Fruit fly (Drosophila melanogaster) whole organism, embryonic: Measurements from ENCODE around the gene CG34125.

Experiments used
- Adf1 ChIP-seq: fragments of 200-800 bp; sonication (Bioruptor generic); IDR thresholded peaks from 2 replicates; pipeline ENCODE4 v1.3.6; 2022; ENCODE audit warnings: missing biosample characterization, missing genetic modification characterization
- Awh ChIP-seq: fragments of 200-800 bp; sonication (Bioruptor generic); IDR thresholded peaks from 2 replicates; pipeline ENCODE4, ENCODE4 v1.3.6; 2022; ENCODE audit warnings: missing biosample characterization, missing genetic modification characterization
- Bgb ChIP-seq: fragments of 200-800 bp; sonication (Bioruptor generic); IDR thresholded peaks from 2 replicates; pipeline ENCODE4 v1.3.6; 2022; ENCODE audit warnings: missing biosample characterization, missing genetic modification characterization; ENCODE audit not compliant: partially characterized antibody
- C15 ChIP-seq: fragments of 200-800 bp; sonication (Bioruptor generic); IDR thresholded peaks from 3 replicates; pipeline ENCODE4 v1.3.6; 2022; ENCODE audit warnings: missing biosample characterization, missing genetic modification characterization
- CG10431 ChIP-seq: fragments of 200-800 bp; sonication (Bioruptor generic); optimal IDR thresholded peaks from 3 replicates; lab custom pipeline; 2018; ENCODE audit warnings: missing biosample characterization, mild to moderate bottlenecking, missing genetic modification characterization
- CG11696 ChIP-seq: fragments of 200-800 bp; sonication (Bioruptor generic); IDR thresholded peaks from 2 replicates; pipeline ENCODE4 v1.3.6; 2022; ENCODE audit warnings: missing biosample characterization, missing genetic modification characterization
- CG12236 ChIP-seq: fragments of 200-800 bp; sonication (Bioruptor generic); optimal IDR thresholded peaks from 2 replicates; lab custom pipeline; 2016; ENCODE audit warnings: missing biosample characterization, missing genetic modification characterization
- CG12391 ChIP-seq: fragments of 200-800 bp; sonication (Bioruptor generic); optimal IDR thresholded peaks from 3 replicates; lab custom pipeline; 2018; ENCODE audit warnings: missing biosample characterization, mild to moderate bottlenecking, missing genetic modification characterization, moderate library complexity
- CG13296 ChIP-seq: fragments of 200-800 bp; sonication (Bioruptor generic); optimal IDR thresholded peaks from 3 replicates; lab custom pipeline; 2018; ENCODE audit warnings: missing biosample characterization, mild to moderate bottlenecking, missing genetic modification characterization
- CG14014 ChIP-seq: fragments of 200-800 bp; sonication (Bioruptor generic); IDR thresholded peaks from 2 replicates; pipeline ENCODE4 v1.3.6; 2022; ENCODE audit warnings: missing biosample characterization, missing genetic modification characterization
- CG14441 ChIP-seq: fragments of 200-800 bp; sonication (Bioruptor generic); IDR thresholded peaks from 2 replicates; pipeline ENCODE4 v1.3.6; 2022; ENCODE audit warnings: missing biosample characterization, missing genetic modification characterization
- CG16779 ChIP-seq: fragments of 200-800 bp; sonication (Bioruptor generic); IDR thresholded peaks from 2 replicates; pipeline ENCODE4 v1.3.6; 2022; ENCODE audit warnings: missing biosample characterization, missing genetic modification characterization
- CG18599 ChIP-seq: fragments of 200-800 bp; sonication (Bioruptor generic); optimal IDR thresholded peaks from 3 replicates; lab custom pipeline; 2017; ENCODE audit warnings: missing biosample characterization, missing genetic modification characterization, mild to moderate bottlenecking, moderate library complexity, missing genetic modification reagents
- CG31224 ChIP-seq: fragments of 200-800 bp; sonication (Bioruptor generic); IDR thresholded peaks from 2 replicates; pipeline ENCODE4 v1.3.6; 2022; ENCODE audit warnings: missing biosample characterization, missing genetic modification characterization
- CG34376 ChIP-seq: fragments of 200-800 bp; sonication (Bioruptor generic); optimal IDR thresholded peaks from 2 replicates; lab custom pipeline; 2018; ENCODE audit warnings: missing biosample characterization, mild to moderate bottlenecking, missing genetic modification characterization
- CG34422 ChIP-seq: fragments of 200-800 bp; sonication (Bioruptor generic); IDR thresholded peaks from 3 replicates; pipeline ENCODE4 v1.3.6; 2022; ENCODE audit warnings: missing biosample characterization, missing genetic modification characterization
- CG42726 ChIP-seq: fragments of 200-800 bp; sonication (Bioruptor generic); IDR thresholded peaks from 2 replicates; pipeline ENCODE4 v1.3.6; 2022; ENCODE audit warnings: missing biosample characterization, missing genetic modification characterization; ENCODE audit not compliant: partially characterized antibody
- CG5180 ChIP-seq: fragments of 200-800 bp; sonication (Bioruptor generic); optimal IDR thresholded peaks from 3 replicates; lab custom pipeline; 2017; ENCODE audit warnings: missing biosample characterization, missing genetic modification characterization, mild to moderate bottlenecking, moderate library complexity, missing genetic modification reagents
- CG7357 ChIP-seq: fragments of 200-800 bp; sonication (Bioruptor generic); IDR thresholded peaks from 3 replicates; pipeline ENCODE4 v1.3.6; 2022; ENCODE audit warnings: missing biosample characterization, missing genetic modification characterization
- CG8281 ChIP-seq: fragments of 200-800 bp; sonication (Bioruptor generic); optimal IDR thresholded peaks from 2 replicates; lab custom pipeline; 2018; ENCODE audit warnings: missing biosample characterization, mild to moderate bottlenecking, missing genetic modification characterization, moderate library complexity
- CG8478 ChIP-seq: fragments of >200 bp; optimal IDR thresholded peaks from 2 replicates; lab custom pipeline; 2018
- CG9215 ChIP-seq: fragments of 200-800 bp; sonication (Bioruptor generic); IDR thresholded peaks from 2 replicates; pipeline ENCODE4 v1.3.6; 2022; ENCODE audit warnings: missing biosample characterization, missing genetic modification characterization
- CG9797 ChIP-seq: fragments of 200-800 bp; sonication (Bioruptor generic); optimal IDR thresholded peaks from 3 replicates; lab custom pipeline; 2018; ENCODE audit warnings: missing biosample characterization, mild to moderate bottlenecking, missing genetic modification characterization
- Fer1 ChIP-seq: fragments of 200-800 bp; sonication (Bioruptor generic); optimal IDR thresholded peaks from 2 replicates; lab custom pipeline; 2017; ENCODE audit warnings: missing biosample characterization, mild to moderate bottlenecking, missing genetic modification characterization
- Fer3 ChIP-seq: fragments of 200-800 bp; sonication (Bioruptor generic); optimal IDR thresholded peaks from 2 replicates; lab custom pipeline; 2018; ENCODE audit warnings: missing biosample characterization, mild to moderate bottlenecking, missing genetic modification characterization, moderate library complexity
- Gug ChIP-seq: fragments of 200-800 bp; sonication (Bioruptor generic); IDR thresholded peaks from 4 replicates; pipeline ENCODE4 v1.3.6; 2022; ENCODE audit warnings: missing biosample characterization, missing genetic modification characterization
- H2.0 ChIP-seq: fragments of 200-800 bp; sonication (Bioruptor generic); IDR thresholded peaks from 2 replicates; pipeline ENCODE4 v1.3.6; 2022; ENCODE audit warnings: missing biosample characterization, missing genetic modification characterization
- Hr3 ChIP-seq: fragments of 200-800 bp; sonication (Bioruptor generic); optimal IDR thresholded peaks from 3 replicates; lab custom pipeline; 2016; ENCODE audit warnings: missing biosample characterization, missing genetic modification characterization
- Lim3 ChIP-seq: fragments of 200-800 bp; sonication (Bioruptor generic); IDR thresholded peaks from 2 replicates; pipeline ENCODE4 v1.3.6; 2022; ENCODE audit warnings: missing biosample characterization, missing genetic modification characterization
- Med ChIP-seq: fragments of 200-800 bp; sonication (Bioruptor generic); peaks from one replicate; lab custom pipeline; 2016; ENCODE audit warnings: missing biosample characterization, missing genetic modification characterization, mild to moderate bottlenecking, inconsistent platforms, moderate library complexity
- Nf-YC ChIP-seq: fragments of 200-800 bp; optimal IDR thresholded peaks from 3 replicates; lab custom pipeline; 2019; ENCODE audit warnings: missing biosample characterization, mild to moderate bottlenecking, missing genetic modification characterization, moderate library complexity
- Rfx ChIP-seq: fragments of 200-800 bp; sonication (Bioruptor generic); IDR thresholded peaks from 2 replicates; pipeline ENCODE4 v1.3.6; 2022; ENCODE audit warnings: missing biosample characterization, missing genetic modification characterization
- Scr ChIP-seq: fragments of 200-800 bp; sonication (Bioruptor generic); IDR thresholded peaks from 2 replicates; pipeline ENCODE4 v1.3.6; 2022; ENCODE audit warnings: missing biosample characterization, missing genetic modification characterization; ENCODE audit not compliant: partially characterized antibody
- al ChIP-seq: fragments of 200-800 bp; sonication (Bioruptor generic); IDR thresholded peaks from 2 replicates; pipeline ENCODE4 v1.3.6; 2022; ENCODE audit warnings: missing biosample characterization, missing genetic modification characterization
- ap ChIP-seq: fragments of 200-800 bp; sonication (Bioruptor generic); IDR thresholded peaks from 2 replicates; pipeline ENCODE4 v1.3.6; 2022; ENCODE audit warnings: missing biosample characterization, missing genetic modification characterization
- ara ChIP-seq: fragments of 200-800 bp; sonication (Bioruptor generic); IDR thresholded peaks from 2 replicates; pipeline ENCODE4 v1.3.6; 2022; ENCODE audit warnings: missing biosample characterization, missing genetic modification characterization
- cas ChIP-seq: fragments of 200-800 bp; sonication (Bioruptor generic); IDR thresholded peaks from 2 replicates; pipeline ENCODE4 v1.3.6; 2022; ENCODE audit warnings: missing biosample characterization, missing genetic modification characterization
- gce ChIP-seq: fragments of 200-800 bp; sonication (Bioruptor generic); IDR thresholded peaks from 3 replicates; pipeline ENCODE4 v1.3.6; 2022; ENCODE audit warnings: missing biosample characterization, missing genetic modification characterization
- hbn ChIP-seq: fragments of 200-800 bp; sonication (Bioruptor generic); IDR thresholded peaks from 2 replicates; pipeline ENCODE4 v1.3.6; 2022; ENCODE audit warnings: missing biosample characterization, missing genetic modification characterization; ENCODE audit not compliant: partially characterized antibody
- hkb ChIP-seq, 2 experiments: fragments of 200-800 bp in 1 of 2; fragments of >200 bp in 1 of 2; sonication (Bioruptor generic) in 1 of 2; IDR thresholded peaks in 1 of 2; optimal IDR thresholded peaks in 1 of 2; 2 replicates each; pipeline versions ENCODE4 v1.3.6 to Lab custom; 2017 to 2022; ENCODE audit warnings: missing biosample characterization in 1 of 2, missing genetic modification characterization in 1 of 2
- inv ChIP-seq: fragments of 200-800 bp; sonication (Bioruptor generic); IDR thresholded peaks from 2 replicates; pipeline ENCODE4 v1.3.6; 2022; ENCODE audit warnings: missing biosample characterization, missing genetic modification characterization; ENCODE audit not compliant: partially characterized antibody
- kay ChIP-seq: fragments of 200-800 bp; sonication (Bioruptor generic); optimal IDR thresholded peaks from 2 replicates; lab custom pipeline; 2016; ENCODE audit warnings: missing biosample characterization, missing genetic modification characterization
- lmd ChIP-seq: fragments of 200-800 bp; sonication (Bioruptor generic); IDR thresholded peaks from 2 replicates; pipeline ENCODE4 v1.3.6; 2022; ENCODE audit warnings: missing biosample characterization, missing genetic modification characterization
- nerfin-1 ChIP-seq: fragments of 200-800 bp; sonication (Bioruptor generic); optimal IDR thresholded peaks from 3 replicates; lab custom pipeline; 2019; ENCODE audit warnings: missing biosample characterization, mild to moderate bottlenecking, missing genetic modification characterization, moderate library complexity
- peb ChIP-seq: fragments of 200-800 bp; sonication (Bioruptor generic); IDR thresholded peaks from 2 replicates; pipeline ENCODE4 v1.3.6; 2022; ENCODE audit warnings: missing biosample characterization, missing genetic modification characterization
- phol ChIP-seq: fragments of 200-800 bp; sonication (Bioruptor generic); optimal IDR thresholded peaks from 3 replicates; lab custom pipeline; 2018; ENCODE audit warnings: missing biosample characterization, mild to moderate bottlenecking, missing genetic modification characterization, moderate library complexity
- sd ChIP-seq: fragments of 200-800 bp; sonication (Bioruptor generic); optimal IDR thresholded peaks from 3 replicates; lab custom pipeline; 2018; ENCODE audit warnings: missing biosample characterization, mild to moderate bottlenecking, missing genetic modification characterization, moderate library complexity
- stwl ChIP-seq: fragments of 200-800 bp; sonication (Bioruptor generic); optimal IDR thresholded peaks from 3 replicates; lab custom pipeline; 2018; ENCODE audit warnings: missing biosample characterization, mild to moderate bottlenecking, missing genetic modification characterization, moderate library complexity
- tio ChIP-seq: fragments of 200-800 bp; sonication (Bioruptor generic); optimal IDR thresholded peaks from 2 replicates; lab custom pipeline; 2017; ENCODE audit warnings: missing biosample characterization, missing genetic modification characterization, inconsistent platforms
- toy ChIP-seq: fragments of 200-800 bp; sonication (Bioruptor generic); IDR thresholded peaks from 2 replicates; pipeline ENCODE4 v1.3.6; 2022; ENCODE audit warnings: missing biosample characterization, missing genetic modification characterization
- yki ChIP-seq: fragments of >200 bp; optimal IDR thresholded peaks from 3 replicates; lab custom pipeline; 2018

Gene CG34125

dm6 chr2L:4999389-5000032 lies 34.0 kb downstream of the CG34125 start (continued):
- TF ChIP-seq CG12391 (tag; lab: Kevin White, UChicago) (peak; percentile 60), CG14014 (GFP tag; lab: Robert Waterston, UW) (peak; percentile 64), toy (GFP tag; lab: Robert Waterston, UW) (no peak), C15 (0 out of 3 replicates have a peak, but pooled peaks have one; percentile 34), CG8478 (lab: Kevin White, UChicago) (no peak), CG18599 (peak; percentile 78), inv (GFP tag; lab: Robert Waterston, UW) (no peak), CG12236 (no peak), CG9215 (peak; percentile 55; the same call in 1 of the 2 replicates), CG34422 (GFP tag; lab: Robert Waterston, UW) (peak; percentile 74; the same call in 2 of the 3 replicates), nerfin-1 (tag; lab: Kevin White, UChicago) (peak; percentile 4), CG31224 (GFP tag; lab: Robert Waterston, UW) (peak; percentile 54; the same call in 1 of the 2 replicates), Nf-YC (tag; lab: Kevin White, UChicago) (peak; percentile 1), Scr (GFP tag; lab: Robert Waterston, UW) (no peak), CG16779 (GFP tag; lab: Robert Waterston, UW) (0 out of 2 replicates have a peak, but pooled peaks have one; percentile 63), Med (peak; percentile 96), CG14441 (GFP tag; lab: Robert Waterston, UW) (peak; percentile 78), sd (no peak), Fer3 (tag; lab: Kevin White, UChicago) (peak; percentile 69), lmd (GFP tag; lab: Robert Waterston, UW) (peak; percentile 82), Bgb (GFP tag; lab: Robert Waterston, UW) (no peak), tio (peak; percentile 51), CG11696 (no peak; the same call in 1 of the 2 replicates), al (GFP tag; lab: Robert Waterston, UW) (peak; percentile 25; the same call in 1 of the 2 replicates), CG13296 (peak; percentile 36), ara (GFP tag; lab: Robert Waterston, UW) (peak; percentile 78), CG42726 (no peak), Gug (peak; percentile 85), hbn (no peak), Fer1 (GFP tag; lab: Kevin White, UChicago) (peak; percentile 41), CG7357 (GFP tag; lab: Robert Waterston, UW) (peak; percentile 55; the same call in 1 of the 3 replicates), Hr3 (GFP tag; lab: Kevin White, UChicago) (peak; percentile 46), phol (tag; lab: Kevin White, UChicago) (peak; percentile 74), Lim3 (GFP tag; lab: Robert Waterston, UW) (no peak), kay (GFP tag; lab: Kevin White, UChicago) (no peak), stwl (tag; lab: Kevin White, UChicago) (no peak), Awh (GFP tag; lab: Robert Waterston, UW) (peak; percentile 56; the same call in 1 of the 2 replicates)

dm6 chr2L:5000287-5000871 lies 34.9 kb downstream of the CG34125 start:
- peak; percentile 11 for TF ChIP-seq CG9797
- TF ChIP-seq yki (lab: Kevin White, UChicago): peak; percentile 68
- TF ChIP-seq cas (GFP tag; lab: Robert Waterston, UW): peak; percentile 70
- TF ChIP-seq ap (GFP tag; lab: Robert Waterston, UW): peak; percentile 26; the same call in 1 of the 2 replicates
- TF ChIP-seq Rfx: peak; percentile 81
- peak; percentile 62 for TF ChIP-seq H2.0 (GFP tag; lab: Robert Waterston, UW)
- TF ChIP-seq gce (GFP tag; lab: Robert Waterston, UW): 0 out of 3 replicates have a peak, but pooled peaks have one; percentile 50
- peak; percentile 72 for TF ChIP-seq CG5180
- TF ChIP-seq CG8281: peak; percentile 57
- TF ChIP-seq CG10431 (GFP tag; lab: Kevin White, UChicago): peak; percentile 66
- TF ChIP-seq Adf1: peak; percentile 51
- TF ChIP-seq peb (GFP tag; lab: Robert Waterston, UW): peak; percentile 78
- TF ChIP-seq CG34376 (GFP tag; lab: Kevin White, UChicago): peak; percentile 75
- TF ChIP-seq hkb (optimal IDR thresholded peaks at IDR 0.05; lab: Kevin White, UChicago): no peak
- peak; percentile 85 for TF ChIP-seq hkb (GFP tag; IDR thresholded peaks at IDR 0.05; lab: Robert Waterston, UW)
